Fruit fly (Drosophila melanogaster) whole organism, embryonic: Measurements from ENCODE around the gene CG15506.

Experiments
- Aef1 ChIP-seq: fragments of 200-800 bp; sonication (Bioruptor generic); IDR thresholded peaks from 3 replicates; pipeline ENCODE4 v1.3.6; 2022; ENCODE audit warnings: missing biosample characterization, missing genetic modification characterization
- Bgb ChIP-seq: fragments of 200-800 bp; sonication (Bioruptor generic); IDR thresholded peaks from 2 replicates; pipeline ENCODE4 v1.3.6; 2022; ENCODE audit warnings: missing biosample characterization, missing genetic modification characterization; ENCODE audit not compliant: partially characterized antibody
- CG10431 ChIP-seq: fragments of 200-800 bp; sonication (Bioruptor generic); optimal IDR thresholded peaks from 3 replicates; lab custom pipeline; 2018; ENCODE audit warnings: missing biosample characterization, mild to moderate bottlenecking, missing genetic modification characterization
- CG11504 ChIP-seq: fragments of 200-800 bp; sonication (Bioruptor generic); optimal IDR thresholded peaks from 3 replicates; lab custom pipeline; 2019; ENCODE audit warnings: missing biosample characterization, mild to moderate bottlenecking, missing genetic modification characterization, moderate library complexity
- CG12071 ChIP-seq: fragments of 200-800 bp; sonication (Bioruptor generic); optimal IDR thresholded peaks from 3 replicates; lab custom pipeline; 2018; ENCODE audit warnings: missing biosample characterization, mild to moderate bottlenecking, missing genetic modification characterization
- CG16813 ChIP-seq: fragments of 200-800 bp; sonication (Bioruptor generic); IDR thresholded peaks from 3 replicates; pipeline ENCODE4 v1.3.6; 2022; ENCODE audit warnings: missing biosample characterization, missing genetic modification characterization; ENCODE audit not compliant: partially characterized antibody
- CG17186 ChIP-seq: fragments of 200-800 bp; sonication (Bioruptor generic); optimal IDR thresholded peaks from 3 replicates; lab custom pipeline; 2017; ENCODE audit warnings: missing biosample characterization, missing genetic modification reagents, missing genetic modification characterization
- CG17361 ChIP-seq: fragments of 200-800 bp; sonication (Bioruptor generic); IDR thresholded peaks from 3 replicates; pipeline ENCODE4 v1.3.6; 2022; ENCODE audit warnings: missing biosample characterization, missing genetic modification characterization
- CG1832 ChIP-seq: fragments of 200-800 bp; sonication (Bioruptor generic); optimal IDR thresholded peaks from 2 replicates; lab custom pipeline; 2017; ENCODE audit warnings: missing biosample characterization, mild to moderate bottlenecking, missing genetic modification characterization, inconsistent platforms
- CG2202 ChIP-seq: fragments of 200-800 bp; sonication (Bioruptor generic); optimal IDR thresholded peaks from 2 replicates; lab custom pipeline; 2018; ENCODE audit warnings: missing biosample characterization, mild to moderate bottlenecking, missing genetic modification characterization
- CG30020 ChIP-seq: fragments of 200-800 bp; optimal IDR thresholded peaks from 2 replicates; lab custom pipeline; 2019; ENCODE audit warnings: missing biosample characterization, mild to moderate bottlenecking, missing genetic modification characterization, moderate library complexity
- CG3163 ChIP-seq: fragments of 200-800 bp; sonication (Bioruptor generic); optimal IDR thresholded peaks from 3 replicates; lab custom pipeline; 2016; ENCODE audit warnings: missing biosample characterization, missing genetic modification characterization
- CG32767 ChIP-seq: fragments of 200-800 bp; sonication (Bioruptor generic); IDR thresholded peaks from 2 replicates; pipeline ENCODE4 v1.3.6; 2022; ENCODE audit warnings: missing biosample characterization, missing genetic modification characterization
- CG34422 ChIP-seq: fragments of 200-800 bp; sonication (Bioruptor generic); IDR thresholded peaks from 3 replicates; pipeline ENCODE4 v1.3.6; 2022; ENCODE audit warnings: missing biosample characterization, missing genetic modification characterization
- CG3995 ChIP-seq: fragments of 200-800 bp; sonication (Bioruptor generic); optimal IDR thresholded peaks from 3 replicates; lab custom pipeline; 2016; ENCODE audit warnings: missing biosample characterization, missing genetic modification characterization
- CG7786 ChIP-seq: fragments of 200-800 bp; sonication (Bioruptor generic); optimal IDR thresholded peaks from 2 replicates; lab custom pipeline; 2016; ENCODE audit warnings: missing biosample characterization, missing genetic modification characterization
- CG8359 ChIP-seq: fragments of 200-800 bp; sonication (Bioruptor generic); optimal IDR thresholded peaks from 2 replicates; lab custom pipeline; 2017; ENCODE audit warnings: missing biosample characterization, mild to moderate bottlenecking, missing genetic modification characterization, borderline replicate concordance
- CG9609 ChIP-seq: fragments of 200-800 bp; sonication (Bioruptor generic); optimal IDR thresholded peaks from 3 replicates; lab custom pipeline; 2016; ENCODE audit warnings: missing biosample characterization, missing genetic modification characterization
- CHES-1-like ChIP-seq: fragments of 200-800 bp; sonication (Bioruptor generic); optimal IDR thresholded peaks from 2 replicates; lab custom pipeline; 2016; ENCODE audit warnings: missing biosample characterization, missing genetic modification characterization
- CrebB ChIP-seq: fragments of 200-800 bp; sonication (Bioruptor generic); optimal IDR thresholded peaks from 3 replicates; lab custom pipeline; 2018; ENCODE audit warnings: missing biosample characterization, mild to moderate bottlenecking, missing genetic modification characterization
- D ChIP-seq, 2 experiments: fragments of 200-800 bp in 1 of 2; fragments of >200 bp in 1 of 2; sonication (Bioruptor generic) in 1 of 2; optimal IDR thresholded peaks; 2 replicates in 1 of 2; 3 replicates in 1 of 2; lab custom pipeline; 2017; ENCODE audit warnings: mild to moderate bottlenecking in 1 of 2, missing biosample characterization in 1 of 2, missing genetic modification characterization in 1 of 2, missing genetic modification reagents in 1 of 2
- Deaf1 ChIP-seq: fragments of 200-800 bp; optimal IDR thresholded peaks from 3 replicates; lab custom pipeline; 2019; ENCODE audit warnings: missing biosample characterization, mild to moderate bottlenecking, missing genetic modification characterization, moderate library complexity
- Dek ChIP-seq: fragments of 200-800 bp; sonication (Bioruptor generic); optimal IDR thresholded peaks from 3 replicates; lab custom pipeline; 2019; ENCODE audit warnings: missing biosample characterization, mild to moderate bottlenecking, missing genetic modification characterization, moderate library complexity
- Jarid2 ChIP-seq: fragments of 200-800 bp; sonication (Bioruptor generic); optimal IDR thresholded peaks from 3 replicates; lab custom pipeline; 2017; ENCODE audit warnings: mild to moderate bottlenecking, missing biosample characterization, missing genetic modification reagents, missing genetic modification characterization
- Lim3 ChIP-seq: fragments of 200-800 bp; sonication (Bioruptor generic); IDR thresholded peaks from 2 replicates; pipeline ENCODE4 v1.3.6; 2022; ENCODE audit warnings: missing biosample characterization, missing genetic modification characterization
- Lpt ChIP-seq: fragments of >200 bp; optimal IDR thresholded peaks from 2 replicates; lab custom pipeline; 2018; ENCODE audit warnings: missing biosample characterization, missing genetic modification characterization
- NFAT ChIP-seq: fragments of 200-800 bp; sonication (Bioruptor generic); IDR thresholded peaks from 2 replicates; pipeline ENCODE4 v1.3.6; 2022; ENCODE audit warnings: missing biosample characterization, missing genetic modification characterization
- Nf-YA ChIP-seq: fragments of 200-800 bp; sonication (Bioruptor generic); IDR thresholded peaks from 2 replicates; pipeline ENCODE4 v1.3.6; 2022; ENCODE audit warnings: missing biosample characterization, missing genetic modification characterization
- Nf-YC ChIP-seq: fragments of 200-800 bp; optimal IDR thresholded peaks from 3 replicates; lab custom pipeline; 2019; ENCODE audit warnings: missing biosample characterization, mild to moderate bottlenecking, missing genetic modification characterization, moderate library complexity
- NfI ChIP-seq: fragments of 200-800 bp; sonication (Bioruptor generic); optimal IDR thresholded peaks from 3 replicates; lab custom pipeline; 2018; ENCODE audit warnings: missing biosample characterization, mild to moderate bottlenecking, missing genetic modification characterization, moderate library complexity
- Side ChIP-seq: fragments of 200-800 bp; sonication (Bioruptor generic); optimal IDR thresholded peaks from 2 replicates; lab custom pipeline; 2016; ENCODE audit warnings: missing biosample characterization, missing genetic modification characterization
- Sry-β ChIP-seq: fragments of 200-800 bp; sonication (Bioruptor generic); optimal IDR thresholded peaks from 2 replicates; lab custom pipeline; 2018; ENCODE audit warnings: missing biosample characterization, mild to moderate bottlenecking, missing genetic modification characterization, moderate library complexity
- Tbp ChIP-seq: fragments of >200 bp; optimal IDR thresholded peaks from 2 replicates; lab custom pipeline; 2018; ENCODE audit warnings: missing biosample characterization, missing genetic modification characterization
- abd-A ChIP-seq: fragments of 200-800 bp; sonication (Bioruptor generic); optimal IDR thresholded peaks from 3 replicates; lab custom pipeline; 2019; ENCODE audit warnings: missing biosample characterization, mild to moderate bottlenecking, missing genetic modification characterization, moderate library complexity
- amos ChIP-seq: fragments of 200-800 bp; sonication (Bioruptor generic); IDR thresholded peaks from 2 replicates; pipeline ENCODE4 v1.3.6; 2022; ENCODE audit warnings: missing biosample characterization, missing genetic modification characterization; ENCODE audit not compliant: partially characterized antibody
- az2 ChIP-seq: fragments of 200-800 bp; sonication (Bioruptor generic); optimal IDR thresholded peaks from 3 replicates; lab custom pipeline; 2016; ENCODE audit warnings: missing biosample characterization, missing genetic modification characterization
- corto ChIP-seq: fragments of 200-800 bp; sonication (Bioruptor generic); optimal IDR thresholded peaks from 2 replicates; lab custom pipeline; 2016; ENCODE audit warnings: missing biosample characterization, mild to moderate bottlenecking, missing genetic modification characterization, moderate library complexity
- croc ChIP-seq: fragments of 200-800 bp; sonication (Bioruptor generic); conservative IDR thresholded peaks from 3 replicates; pipeline ENCODE4 v1.3.6; 2022; ENCODE audit warnings: missing biosample characterization, missing genetic modification characterization
- crol ChIP-seq: fragments of 200-800 bp; sonication (Bioruptor generic); IDR thresholded peaks from 2 replicates; pipeline ENCODE4 v1.3.6; 2022; ENCODE audit warnings: missing biosample characterization, missing genetic modification characterization
- dimm ChIP-seq: fragments of 200-800 bp; sonication (Bioruptor generic); IDR thresholded peaks from 2 replicates; pipeline ENCODE4 v1.3.6; 2022; ENCODE audit warnings: missing biosample characterization, missing genetic modification characterization
- disco-r ChIP-seq: fragments of 200-800 bp; sonication (Bioruptor generic); optimal IDR thresholded peaks from 2 replicates; lab custom pipeline; 2016; ENCODE audit warnings: missing biosample characterization, missing genetic modification characterization
- emc ChIP-seq: fragments of 200-800 bp; sonication (Bioruptor generic); optimal IDR thresholded peaks from 2 replicates; lab custom pipeline; 2016; ENCODE audit warnings: missing biosample characterization, missing genetic modification characterization
- esg ChIP-seq: fragments of 200-800 bp; sonication (Bioruptor generic); conservative IDR thresholded peaks from 2 replicates; pipeline ENCODE4 v1.3.6; 2022; ENCODE audit warnings: missing biosample characterization, missing genetic modification characterization
- eve ChIP-seq, 2 experiments: fragments of >200 bp; optimal IDR thresholded peaks; 2 replicates each; lab custom pipeline; 2017; ENCODE audit warnings: missing biosample characterization in 2 of 2, missing genetic modification characterization in 2 of 2
- jing ChIP-seq: fragments of 200-800 bp; sonication (Bioruptor generic); optimal IDR thresholded peaks from 2 replicates; lab custom pipeline; 2018; ENCODE audit warnings: missing biosample characterization, mild to moderate bottlenecking, missing genetic modification characterization
- kay ChIP-seq: fragments of 200-800 bp; sonication (Bioruptor generic); optimal IDR thresholded peaks from 2 replicates; lab custom pipeline; 2016; ENCODE audit warnings: missing biosample characterization, missing genetic modification characterization
- lilli ChIP-seq: fragments of 200-800 bp; sonication (Bioruptor generic); optimal IDR thresholded peaks from 3 replicates; lab custom pipeline; 2016; ENCODE audit warnings: missing biosample characterization, missing genetic modification characterization
- pho ChIP-seq: fragments of 200-800 bp; sonication (Bioruptor generic); optimal IDR thresholded peaks from 2 replicates; lab custom pipeline; 2016; ENCODE audit warnings: missing biosample characterization, missing genetic modification characterization
- sens ChIP-seq: fragments of 200-800 bp; sonication (Bioruptor generic); peaks from one replicate; lab custom pipeline; 2016; ENCODE audit warnings: missing biosample characterization, missing genetic modification characterization
- wek ChIP-seq: fragments of 200-800 bp; sonication (Bioruptor generic); optimal IDR thresholded peaks from 3 replicates; lab custom pipeline; 2018; ENCODE audit warnings: missing biosample characterization, mild to moderate bottlenecking, missing genetic modification characterization, moderate library complexity
- zen2 ChIP-seq: fragments of 200-800 bp; sonication (Bioruptor generic); IDR thresholded peaks from 3 replicates; pipeline ENCODE4 v1.3.6; 2022; ENCODE audit warnings: missing biosample characterization, missing genetic modification characterization; ENCODE audit not compliant: partially characterized antibody
- zfh2 ChIP-seq: fragments of 200-800 bp; sonication (Bioruptor generic); optimal IDR thresholded peaks from 2 replicates; lab custom pipeline; 2016; ENCODE audit warnings: missing biosample characterization, missing genetic modification characterization

CG15506 gene

dm6 chr3R:29757226-29757625 lies 38.8 kb downstream of the CG15506 start (continued):
- TF ChIP-seq az2 (GFP tag; lab: Kevin White, UChicago) (no peak), emc (GFP tag; lab: Kevin White, UChicago) (no peak), disco-r (no peak), CG17361 (GFP tag; lab: Robert Waterston, UW) (no peak), esg (no peak), Side (GFP tag; lab: Kevin White, UChicago) (no peak), Nf-YC (tag; lab: Kevin White, UChicago) (no peak), Dek (tag; lab: Kevin White, UChicago) (no peak), kay (GFP tag; lab: Kevin White, UChicago) (peak; percentile 11), NfI (GFP tag; lab: Kevin White, UChicago) (no peak), dimm (no peak), D (optimal IDR thresholded peaks at IDR 0.05; lab: Kevin White, UChicago) (no peak), D (GFP tag; optimal IDR thresholded peaks at IDR 0.05; lab: Kevin White, UChicago) (no peak), CG3995 (GFP tag; lab: Kevin White, UChicago) (no peak), Nf-YA (no peak), croc (GFP tag; lab: Robert Waterston, UW) (no peak), Bgb (GFP tag; lab: Robert Waterston, UW) (0 out of 2 replicates have a peak, but pooled peaks have one; percentile 13), CG34422 (no peak), CG7786 (GFP tag; lab: Kevin White, UChicago) (no peak), Lpt (GFP tag; lab: Kevin White, UChicago) (no peak), Deaf1 (tag; lab: Kevin White, UChicago) (peak; percentile 0), NFAT (no peak), Lim3 (GFP tag; lab: Robert Waterston, UW) (no peak), eve (GFP tag; optimal IDR thresholded peaks at IDR 0.05; lab: Kevin White, UChicago) (no peak), CG1832 (GFP tag; lab: Kevin White, UChicago) (no peak), CrebB (tag; lab: Kevin White, UChicago) (no peak), CG16813 (GFP tag; lab: Robert Waterston, UW) (no peak), zfh2 (GFP tag; lab: Kevin White, UChicago) (no peak), CG8359 (GFP tag; lab: Kevin White, UChicago) (no peak), CG3163 (GFP tag; lab: Kevin White, UChicago) (no peak), CG9609 (GFP tag; lab: Kevin White, UChicago) (no peak), CG11504 (peak; percentile 27), CG32767 (GFP tag; lab: Robert Waterston, UW) (no peak), CG2202 (no peak), corto (no peak), Sry-β (GFP tag; lab: Kevin White, UChicago) (no peak), pho (GFP tag; lab: Kevin White, UChicago) (no peak), CG30020 (no peak), crol (GFP tag; lab: Robert Waterston, UW) (no peak), CG10431 (GFP tag; lab: Kevin White, UChicago) (no peak), zen2 (no peak), jing (GFP tag; lab: Kevin White, UChicago) (no peak), sens (GFP tag; lab: Kevin White, UChicago) (peak; percentile 73), Tbp (no peak), Jarid2 (GFP tag; lab: Kevin White, UChicago) (no peak), CG12071 (GFP tag; lab: Kevin White, UChicago) (peak; percentile 71), Aef1 (GFP tag; lab: Robert Waterston, UW) (no peak), abd-A (no peak), amos (no peak), CG17186 (GFP tag; lab: Kevin White, UChicago) (no peak), wek (GFP tag; lab: Kevin White, UChicago) (peak; percentile 67), lilli (no peak), CHES-1-like (GFP tag; lab: Kevin White, UChicago) (no peak)
